Fruit fly (Drosophila melanogaster): ENCODE results near the gene CG10859.
A peak's percentile ranks its signal among the peaks of the same experiment; 100 is the strongest.

CG10859 gene

DNA sequence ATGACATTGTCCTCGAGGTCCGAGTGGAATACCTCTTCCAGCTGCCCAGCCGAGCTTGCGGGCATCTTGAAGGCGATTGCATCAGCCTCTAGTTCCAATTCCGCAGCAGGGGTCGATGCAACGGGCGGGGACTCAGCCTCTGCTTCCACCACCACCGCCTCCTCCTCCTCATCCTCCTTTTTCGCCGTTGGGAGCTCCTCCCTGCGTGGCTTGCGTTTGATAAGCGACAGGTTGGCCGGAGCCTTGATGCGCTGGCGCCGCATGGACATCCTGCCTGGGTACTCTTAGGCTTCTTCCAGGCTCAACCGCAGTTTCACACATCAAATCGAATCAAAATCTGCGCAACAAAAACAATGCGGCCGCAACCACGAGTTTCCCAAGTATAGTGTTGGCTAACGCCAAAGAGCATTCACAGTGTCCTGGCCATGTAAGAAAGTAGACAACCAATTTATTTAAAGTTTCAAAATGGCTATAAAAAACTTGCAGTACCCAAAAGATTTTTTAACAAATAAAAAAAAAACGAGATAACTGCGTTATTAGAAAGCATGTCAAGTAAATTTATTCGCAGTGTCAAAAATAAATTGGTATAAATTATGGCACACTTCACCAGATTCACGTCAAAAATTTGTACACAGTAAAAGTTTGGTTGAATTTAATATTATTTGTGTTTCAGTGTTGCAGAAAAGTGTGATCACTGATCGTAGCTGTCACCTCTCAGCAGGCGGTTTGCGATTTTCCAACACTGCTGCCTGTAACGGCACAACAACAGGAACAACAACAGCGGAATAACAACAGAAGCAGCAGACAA lies 24.8 kb downstream of the CG10859 start, which contains the start of the genes Bdp1 and CG6565 (continued):
- TF ChIP-seq CG15011 (GFP tag; optimal IDR thresholded peaks at IDR 0.05) (peak; percentile 94), HLH4C (GFP tag; IDR thresholded peaks at IDR 0.05; ENCODE audit: partially characterized antibody) (no peak), repo (GFP tag; optimal IDR thresholded peaks at IDR 0.05) (peak; percentile 96), chinmo (GFP tag; IDR thresholded peaks at IDR 0.05; ENCODE audit: partially characterized antibody) (no peak), CG10274 (GFP tag; optimal IDR thresholded peaks at IDR 0.05) (peak; percentile 88), HmgZ (tag; optimal IDR thresholded peaks at IDR 0.05) (peak; percentile 97), slbo (GFP tag; IDR thresholded peaks at IDR 0.05) (peak; percentile 98), nom (GFP tag; optimal IDR thresholded peaks at IDR 0.05) (peak; percentile 80), Sox100B (GFP tag; optimal IDR thresholded peaks at IDR 0.05) (peak; percentile 98), CG9797 (GFP tag; optimal IDR thresholded peaks at IDR 0.05) (peak; percentile 44), Abd-B (GFP tag; optimal IDR thresholded peaks at IDR 0.05) (peak; percentile 99), CG18476 (GFP tag; optimal IDR thresholded peaks at IDR 0.05) (peak; percentile 97), Mrtf (GFP tag; IDR thresholded peaks at IDR 0.05) (peak; percentile 92), Jarid2 (GFP tag; optimal IDR thresholded peaks at IDR 0.05) (no peak), Ada2b (GFP tag; IDR thresholded peaks at IDR 0.05) (peak; percentile 93), chn (GFP tag; optimal IDR thresholded peaks at IDR 0.05) (peak; percentile 99), zen2 (GFP tag; IDR thresholded peaks at IDR 0.05; ENCODE audit: partially characterized antibody) (no peak), da (GFP tag; optimal IDR thresholded peaks at IDR 0.05) (peak; percentile 97), disco-r (GFP tag; optimal IDR thresholded peaks at IDR 0.05) (peak; percentile 98), CG10565 (GFP tag; optimal IDR thresholded peaks at IDR 0.05) (peak; percentile 94), Eip74EF (GFP tag; optimal IDR thresholded peaks at IDR 0.05) (peak in 1 of 2 experiments; percentile 88), h (optimal IDR thresholded peaks at IDR 0.05) (no peak), CG9727 (GFP tag; optimal IDR thresholded peaks at IDR 0.05) (peak; percentile 99), gt (GFP tag; IDR thresholded peaks at IDR 0.05) (peak; percentile 81), CG30431 (GFP tag; optimal IDR thresholded peaks at IDR 0.05) (peak; percentile 98), sens-2 (GFP tag; IDR thresholded peaks at IDR 0.05) (peak; percentile 82), TFAM (GFP tag; optimal IDR thresholded peaks at IDR 0.05) (peak; percentile 75), nerfin-2 (GFP tag; IDR thresholded peaks at IDR 0.05; ENCODE audit: partially characterized antibody) (no peak), CrebB (tag; optimal IDR thresholded peaks at IDR 0.05) (peak; percentile 88), dati (GFP tag; IDR thresholded peaks at IDR 0.05) (peak; percentile 60), fd96Cb (tag; optimal IDR thresholded peaks at IDR 0.05) (peak; percentile 97), CG32767 (GFP tag; IDR thresholded peaks at IDR 0.05) (peak; percentile 88), CG7745 (tag; optimal IDR thresholded peaks at IDR 0.05) (no peak), chif (GFP tag; optimal IDR thresholded peaks at IDR 0.05) (peak; percentile 98 to 99), CG43689 (GFP tag; IDR thresholded peaks at IDR 0.05) (peak; percentile 79), bcd (GFP tag; optimal IDR thresholded peaks at IDR 0.05) (peak; percentile 98), chm (GFP tag; IDR thresholded peaks at IDR 0.05) (peak; percentile 91), cad (GFP tag; optimal IDR thresholded peaks at IDR 0.05) (no peak), tin (GFP tag; optimal IDR thresholded peaks at IDR 0.05) (peak; percentile 98), dysf (GFP tag; IDR thresholded peaks at IDR 0.05) (peak; percentile 97), CG15601 (tag; optimal IDR thresholded peaks at IDR 0.05) (peak; percentile 93), Rx (GFP tag; IDR thresholded peaks at IDR 0.05) (peak; percentile 93), CG8388 (GFP tag; optimal IDR thresholded peaks at IDR 0.05) (peak; percentile 94), prd (optimal IDR thresholded peaks at IDR 0.05) (no peak), prd (GFP tag; IDR thresholded peaks at IDR 0.05) (peak; percentile 98), CG10366 (GFP tag; IDR thresholded peaks at IDR 0.05) (peak; percentile 94), Doc3 (GFP tag; IDR thresholded peaks at IDR 0.05; ENCODE audit: partially characterized antibody) (no peak), CG8944 (GFP tag; optimal IDR thresholded peaks at IDR 0.05) (peak; percentile 99), Dip3 (GFP tag; optimal IDR thresholded peaks at IDR 0.05) (peak; percentile 99)

Data from whole organism, embryonic.